Worm (Caenorhabditis elegans) whole organism, L2 larva: ENCODE results near the gene Y39A1A.31.

Experiments used
- ama-1 ChIP-seq: fragments of 150-350 bp; optimal IDR thresholded peaks from 2 replicates; lab custom pipeline; 2018; ENCODE audit warnings: inconsistent platforms
- elt-3 ChIP-seq: sonication (generic microtip); optimal IDR thresholded peaks from 2 replicates; lab custom pipeline; 2017; ENCODE audit warnings: missing biosample characterization, missing genetic modification characterization
- fos-1 ChIP-seq: fragments of 150-350 bp; optimal IDR thresholded peaks from 2 replicates; lab custom pipeline; 2014; ENCODE audit warnings: missing biosample characterization, missing genetic modification characterization
- nhr-11 ChIP-seq: fragments of 150-350 bp; optimal IDR thresholded peaks from 2 replicates; lab custom pipeline; 2014; ENCODE audit warnings: missing biosample characterization, missing genetic modification characterization
- peb-1 ChIP-seq: fragments of 150-350 bp; optimal IDR thresholded peaks from 2 replicates; lab custom pipeline; 2014; ENCODE audit warnings: missing biosample characterization, missing genetic modification characterization
- skn-1 ChIP-seq: sonication (generic microtip); optimal IDR thresholded peaks from 2 replicates; lab custom pipeline; 2017; ENCODE audit warnings: missing biosample characterization, missing genetic modification characterization
- sma-9 ChIP-seq, 2 experiments: fragments of 150-350 bp in 1 of 2; sonication (generic microtip) in 1 of 2; optimal IDR thresholded peaks; 2 replicates each; lab custom pipeline; 2014 to 2016; ENCODE audit warnings: missing genetic modification characterization in 2 of 2, mild to moderate bottlenecking in 1 of 2, missing biosample characterization in 1 of 2, missing compliant biosample characterization in 1 of 2, missing genetic modification reagents in 1 of 2, moderate library complexity in 1 of 2
- snpc-4 ChIP-seq: fragments of 150-350 bp; optimal IDR thresholded peaks from 2 replicates; lab custom pipeline; 2014; ENCODE audit warnings: missing biosample characterization, missing genetic modification characterization
- ztf-1 ChIP-seq: fragments of 200-800 bp; sonication (Bioruptor generic); conservative IDR thresholded peaks from 2 replicates; pipeline ENCODE4 v1.3.6; 2022; ENCODE audit warnings: missing genetic modification characterization, missing compliant biosample characterization
- ztf-11 ChIP-seq: sonication (generic microtip); optimal IDR thresholded peaks from 2 replicates; lab custom pipeline; 2017; ENCODE audit warnings: missing biosample characterization, missing genetic modification characterization

ce11 chrIII:10671894-10672293, 17.1 kb downstream of the Y39A1A.31 start:
- TF ChIP-seq snpc-4 (tag; lab: Kevin White, UChicago) = no peak
- no peak for TF ChIP-seq skn-1 (tag; lab: Kevin White, UChicago)
- TF ChIP-seq peb-1 (tag; lab: Kevin White, UChicago) = no peak
- TF ChIP-seq ama-1 (lab: Kevin White, UChicago) = no peak
- no peak for TF ChIP-seq nhr-11 (tag; lab: Kevin White, UChicago)
- TF ChIP-seq elt-3 (tag; lab: Kevin White, UChicago) = no peak
- no peak for TF ChIP-seq sma-9 (GFP tag; optimal IDR thresholded peaks at IDR 0.05; lab: Kevin White, UChicago)
- TF ChIP-seq sma-9 (tag; optimal IDR thresholded peaks at IDR 0.05; lab: Kevin White, UChicago) = no peak
- TF ChIP-seq ztf-1 (GFP tag; lab: Robert Waterston, UW) = no peak
- no peak for TF ChIP-seq ztf-11
- no peak for TF ChIP-seq fos-1 (tag; lab: Kevin White, UChicago)
